Worm (Caenorhabditis elegans): ENCODE measurements around the gene K08B12.3.

The K08B12.3 gene

DNA sequence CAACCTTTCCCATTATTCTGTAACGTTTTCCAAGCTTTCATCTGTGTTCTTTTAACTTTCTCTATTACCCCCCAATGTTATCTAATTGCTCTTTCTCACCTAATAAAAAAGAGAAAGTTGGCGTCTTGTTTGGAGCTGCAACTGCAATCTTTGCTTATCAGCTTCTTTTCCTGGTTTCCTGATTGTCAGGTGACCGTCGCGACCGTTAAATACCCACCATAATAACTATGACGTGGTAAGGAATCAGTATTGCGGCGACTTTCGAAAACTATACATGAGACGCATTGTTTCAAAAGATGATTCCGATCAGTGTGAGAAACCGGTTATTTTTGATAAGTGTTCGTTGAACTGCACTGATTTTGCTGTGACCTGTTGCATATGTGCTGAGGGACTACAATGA is 40.2 kb downstream of the K08B12.3 start:
- TF ChIP-seq elt-1 (tag; optimal IDR thresholded peaks at IDR 0.05) = no peak
- peak in 1 of 2 experiments; percentile 38 for TF ChIP-seq mdl-1 (tag; optimal IDR thresholded peaks at IDR 0.05)
- TF ChIP-seq gmeb-1 (tag; optimal IDR thresholded peaks at IDR 0.05) = peak; percentile 50
- peak; percentile 52 for TF ChIP-seq nhr-25 (tag; optimal IDR thresholded peaks at IDR 0.05)
- TF ChIP-seq peb-1 (tag; optimal IDR thresholded peaks at IDR 0.05) = no peak
- TF ChIP-seq blmp-1 (tag; optimal IDR thresholded peaks at IDR 0.05; ENCODE audit: insufficient read depth) = peak; percentile 18
- TF ChIP-seq nhr-237 (tag; optimal IDR thresholded peaks at IDR 0.05) = no peak
- no peak for TF ChIP-seq nhr-129 (tag; optimal IDR thresholded peaks at IDR 0.05)
- peak; percentile 12 for TF ChIP-seq F13H6.1 (tag; optimal IDR thresholded peaks at IDR 0.05)
- no peak for TF ChIP-seq unc-62 (GFP tag; optimal IDR thresholded peaks at IDR 0.05)
- no peak for TF ChIP-seq zag-1 (tag; optimal IDR thresholded peaks at IDR 0.05)
- TF ChIP-seq unc-55 (GFP tag; optimal IDR thresholded peaks at IDR 0.05) = no peak
- no peak for TF ChIP-seq nhr-12 (tag; optimal IDR thresholded peaks at IDR 0.05)
- TF ChIP-seq fos-1 (tag; optimal IDR thresholded peaks at IDR 0.05) = peak; percentile 89
- TF ChIP-seq sma-9 (GFP tag; optimal IDR thresholded peaks at IDR 0.05) = peak; percentile 87
- TF ChIP-seq sma-9 (tag; optimal IDR thresholded peaks at IDR 0.05) = no peak
- peak in 1 of 2 experiments; percentile 21 for TF ChIP-seq lsy-2 (tag; optimal IDR thresholded peaks at IDR 0.05)
- no peak for TF ChIP-seq nhr-6 (tag; optimal IDR thresholded peaks at IDR 0.05)
- TF ChIP-seq ceh-82 (tag; optimal IDR thresholded peaks at IDR 0.05) = no peak
- no peak for TF ChIP-seq mbf-1 (tag; optimal IDR thresholded peaks at IDR 0.05)
- no peak for TF ChIP-seq egl-27 (tag; optimal IDR thresholded peaks at IDR 0.05)
- TF ChIP-seq nhr-21 (tag; optimal IDR thresholded peaks at IDR 0.05) = peak; percentile 69
- peak; percentile 67 for TF ChIP-seq sma-3 (GFP tag; optimal IDR thresholded peaks at IDR 0.05)
- no peak for TF ChIP-seq lin-13 (GFP tag; optimal IDR thresholded peaks at IDR 0.05)
- TF ChIP-seq crh-2 (tag; optimal IDR thresholded peaks at IDR 0.05) = peak; percentile 80
- no peak for TF ChIP-seq lin-11 (tag; optimal IDR thresholded peaks at IDR 0.05)
- peak; percentile 42 for TF ChIP-seq Y55F3AM.14 (GFP tag; optimal IDR thresholded peaks at IDR 0.05)

ce11 chrV:6276205-6276604 is 41.2 kb downstream of the K08B12.3 start, which contains the start of gene F31F7.1:
Gene F31F7.1 (plus strand): TSS chrV:6276439.
- TF ChIP-seq nhr-129 (tag; optimal IDR thresholded peaks at IDR 0.05) (peak; percentile 52), nhr-21 (tag; optimal IDR thresholded peaks at IDR 0.05) (peak; percentile 85), blmp-1 (tag; optimal IDR thresholded peaks at IDR 0.05; ENCODE audit: insufficient read depth) (peak; percentile 67), unc-55 (GFP tag; optimal IDR thresholded peaks at IDR 0.05) (no peak), mdl-1 (tag; optimal IDR thresholded peaks at IDR 0.05) (peak in 1 of 2 experiments; percentile 67), nhr-6 (tag; optimal IDR thresholded peaks at IDR 0.05) (peak; percentile 26), lin-11 (tag; optimal IDR thresholded peaks at IDR 0.05) (no peak), snpc-4 (tag; optimal IDR thresholded peaks at IDR 0.05) (no peak), Y55F3AM.14 (GFP tag; optimal IDR thresholded peaks at IDR 0.05) (no peak), F13H6.1 (tag; optimal IDR thresholded peaks at IDR 0.05) (peak; percentile 72), zag-1 (tag; optimal IDR thresholded peaks at IDR 0.05) (no peak), mbf-1 (tag; optimal IDR thresholded peaks at IDR 0.05) (no peak), elt-1 (tag; optimal IDR thresholded peaks at IDR 0.05) (no peak), ztf-4 (tag; optimal IDR thresholded peaks at IDR 0.05) (no peak), peb-1 (tag; optimal IDR thresholded peaks at IDR 0.05) (no peak), C34F6.9 (tag; optimal IDR thresholded peaks at IDR 0.05) (no peak), ceh-82 (tag; optimal IDR thresholded peaks at IDR 0.05) (no peak), unc-39 (tag; optimal IDR thresholded peaks at IDR 0.05) (no peak), nhr-25 (tag; optimal IDR thresholded peaks at IDR 0.05) (peak; percentile 68), ZK546.5 (tag; optimal IDR thresholded peaks at IDR 0.05) (no peak), lin-13 (GFP tag; optimal IDR thresholded peaks at IDR 0.05) (no peak), unc-62 (GFP tag; optimal IDR thresholded peaks at IDR 0.05) (no peak), nhr-11 (tag; optimal IDR thresholded peaks at IDR 0.05) (no peak), sem-4 (tag; optimal IDR thresholded peaks at IDR 0.05) (no peak), nhr-10 (tag; optimal IDR thresholded peaks at IDR 0.05) (no peak), gmeb-1 (tag; optimal IDR thresholded peaks at IDR 0.05) (peak; percentile 70), crh-2 (tag; optimal IDR thresholded peaks at IDR 0.05) (peak; percentile 73), skn-1 (tag; optimal IDR thresholded peaks at IDR 0.05) (peak; percentile 12), R02D3.7 (tag; optimal IDR thresholded peaks at IDR 0.05) (no peak), egl-27 (tag; optimal IDR thresholded peaks at IDR 0.05) (peak; percentile 0), fos-1 (tag; optimal IDR thresholded peaks at IDR 0.05) (peak; percentile 78), nhr-77 (tag; optimal IDR thresholded peaks at IDR 0.05) (peak; percentile 22), nhr-23 (tag; optimal IDR thresholded peaks at IDR 0.05) (no peak), sma-9 (GFP tag; optimal IDR thresholded peaks at IDR 0.05) (peak; percentile 94), sma-9 (tag; optimal IDR thresholded peaks at IDR 0.05) (no peak), nhr-12 (tag; optimal IDR thresholded peaks at IDR 0.05) (no peak), elt-3 (tag; optimal IDR thresholded peaks at IDR 0.05) (no peak), lin-39 (tag; optimal IDR thresholded peaks at IDR 0.05) (no peak), ceh-16 (tag; optimal IDR thresholded peaks at IDR 0.05) (no peak), lsy-2 (tag; optimal IDR thresholded peaks at IDR 0.05) (peak in 1 of 2 experiments; percentile 50), nhr-237 (tag; optimal IDR thresholded peaks at IDR 0.05) (no peak), ztf-1 (GFP tag; conservative IDR thresholded peaks at IDR 0.05) (no peak), sma-3 (GFP tag; optimal IDR thresholded peaks at IDR 0.05) (peak; percentile 84), ama-1 (optimal IDR thresholded peaks at IDR 0.05) (peak; percentile 62), mab-5 (tag; optimal IDR thresholded peaks at IDR 0.05) (no peak), dmd-4 (tag; optimal IDR thresholded peaks at IDR 0.05) (no peak), alr-1 (tag; optimal IDR thresholded peaks at IDR 0.05) (no peak), ztf-11 (tag; optimal IDR thresholded peaks at IDR 0.05) (no peak), aly-2 (tag; optimal IDR thresholded peaks at IDR 0.05) (no peak)
